Fruit fly (Drosophila melanogaster) whole organism, embryonic: ENCODE results near the gene Tctp.

ENCODE experiments used
- Asciz ChIP-seq: fragments of 200-800 bp; sonication (Bioruptor generic); optimal IDR thresholded peaks from 2 replicates; lab custom pipeline; 2017; ENCODE audit warnings: missing biosample characterization, mild to moderate bottlenecking, missing genetic modification characterization, missing genetic modification reagents
- CG10147 ChIP-seq: fragments of 200-800 bp; sonication (Bioruptor generic); optimal IDR thresholded peaks from 2 replicates; lab custom pipeline; 2019; ENCODE audit warnings: missing biosample characterization, mild to moderate bottlenecking, missing genetic modification characterization, moderate library complexity
- CG10209 ChIP-seq: fragments of 200-800 bp; sonication (Bioruptor generic); optimal IDR thresholded peaks from 3 replicates; lab custom pipeline; 2017; ENCODE audit warnings: missing biosample characterization, mild to moderate bottlenecking, missing genetic modification characterization, missing genetic modification reagents
- CG10274 ChIP-seq: fragments of 200-800 bp; sonication (Bioruptor generic); optimal IDR thresholded peaks from 3 replicates; lab custom pipeline; 2017; ENCODE audit warnings: missing biosample characterization, mild to moderate bottlenecking, missing genetic modification characterization
- CG11247 ChIP-seq: fragments of 200-800 bp; sonication (Bioruptor generic); IDR thresholded peaks from 2 replicates; pipeline ENCODE4 v1.3.6; 2022; ENCODE audit warnings: missing biosample characterization, missing genetic modification characterization
- CG13123 ChIP-seq: fragments of 200-800 bp; sonication (Bioruptor generic); optimal IDR thresholded peaks from 2 replicates; lab custom pipeline; 2016; ENCODE audit warnings: missing biosample characterization, missing genetic modification characterization
- CG15601 ChIP-seq: fragments of 200-800 bp; sonication (Bioruptor generic); optimal IDR thresholded peaks from 3 replicates; lab custom pipeline; 2019; ENCODE audit warnings: missing biosample characterization, mild to moderate bottlenecking, missing genetic modification characterization, moderate library complexity
- CG17186 ChIP-seq: fragments of 200-800 bp; sonication (Bioruptor generic); optimal IDR thresholded peaks from 3 replicates; lab custom pipeline; 2017; ENCODE audit warnings: missing biosample characterization, missing genetic modification reagents, missing genetic modification characterization
- CG18599 ChIP-seq: fragments of 200-800 bp; sonication (Bioruptor generic); optimal IDR thresholded peaks from 3 replicates; lab custom pipeline; 2017; ENCODE audit warnings: missing biosample characterization, missing genetic modification characterization, mild to moderate bottlenecking, moderate library complexity, missing genetic modification reagents
- CG31365 ChIP-seq: fragments of 200-800 bp; sonication (Bioruptor generic); optimal IDR thresholded peaks from 2 replicates; lab custom pipeline; 2018; ENCODE audit warnings: missing biosample characterization, mild to moderate bottlenecking, missing genetic modification characterization
- CG32767 ChIP-seq: fragments of 200-800 bp; sonication (Bioruptor generic); IDR thresholded peaks from 2 replicates; pipeline ENCODE4 v1.3.6; 2022; ENCODE audit warnings: missing biosample characterization, missing genetic modification characterization
- CG4360 ChIP-seq: fragments of 200-800 bp; sonication (Bioruptor generic); IDR thresholded peaks from 2 replicates; pipeline ENCODE4 v1.3.6; 2022; ENCODE audit warnings: missing biosample characterization, missing genetic modification characterization
- CG5953 ChIP-seq: fragments of 200-800 bp; sonication (Bioruptor generic); IDR thresholded peaks from 2 replicates; pipeline ENCODE4 v1.3.6; 2022; ENCODE audit warnings: missing biosample characterization, missing genetic modification characterization
- CG8478 ChIP-seq: fragments of >200 bp; optimal IDR thresholded peaks from 2 replicates; lab custom pipeline; 2018
- CG8924 ChIP-seq: fragments of 200-800 bp; optimal IDR thresholded peaks from 3 replicates; lab custom pipeline; 2019; ENCODE audit warnings: missing biosample characterization, mild to moderate bottlenecking, missing genetic modification characterization, moderate library complexity
- Chrac-16 ChIP-seq: fragments of 200-800 bp; sonication (Bioruptor generic); optimal IDR thresholded peaks from 3 replicates; lab custom pipeline; 2016; ENCODE audit warnings: missing biosample characterization, missing genetic modification characterization
- D ChIP-seq, 2 experiments: fragments of 200-800 bp in 1 of 2; fragments of >200 bp in 1 of 2; sonication (Bioruptor generic) in 1 of 2; optimal IDR thresholded peaks; 2 replicates in 1 of 2; 3 replicates in 1 of 2; lab custom pipeline; 2017; ENCODE audit warnings: mild to moderate bottlenecking in 1 of 2, missing biosample characterization in 1 of 2, missing genetic modification characterization in 1 of 2, missing genetic modification reagents in 1 of 2
- Dad ChIP-seq: fragments of 200-800 bp; sonication (Bioruptor generic); optimal IDR thresholded peaks from 3 replicates; lab custom pipeline; 2016; ENCODE audit warnings: missing biosample characterization, missing genetic modification characterization
- Dfd ChIP-seq, 2 experiments: fragments of >200 bp; optimal IDR thresholded peaks; 2 replicates each; lab custom pipeline; 2017; ENCODE audit warnings: missing biosample characterization in 2 of 2, missing genetic modification characterization in 2 of 2
- Doc3 ChIP-seq: fragments of 200-800 bp; sonication (Bioruptor generic); IDR thresholded peaks from 3 replicates; pipeline ENCODE4 v1.3.6; 2022; ENCODE audit warnings: missing biosample characterization, missing genetic modification characterization; ENCODE audit not compliant: partially characterized antibody
- Elba2 ChIP-seq: fragments of 200-800 bp; sonication (Bioruptor generic); optimal IDR thresholded peaks from 3 replicates; lab custom pipeline; 2016; ENCODE audit warnings: missing biosample characterization, missing genetic modification characterization
- Ets65A ChIP-seq: fragments of 200-800 bp; sonication (Bioruptor generic); peaks from one replicate; lab custom pipeline; 2016; ENCODE audit warnings: missing biosample characterization, missing genetic modification characterization
- HLHmδ ChIP-seq: fragments of 200-800 bp; sonication (Bioruptor generic); optimal IDR thresholded peaks from 2 replicates; lab custom pipeline; 2018; ENCODE audit warnings: missing biosample characterization, mild to moderate bottlenecking, missing genetic modification characterization, moderate library complexity
- Hr39 ChIP-seq: fragments of >200 bp; optimal IDR thresholded peaks from 2 replicates; lab custom pipeline; 2017
- Hsf ChIP-seq: fragments of 200-800 bp; sonication (Bioruptor generic); optimal IDR thresholded peaks from 3 replicates; lab custom pipeline; 2016; ENCODE audit warnings: missing biosample characterization, missing genetic modification characterization
- Lhr ChIP-seq: fragments of 200-800 bp; sonication (Bioruptor generic); optimal IDR thresholded peaks from 3 replicates; lab custom pipeline; 2017; ENCODE audit warnings: mild to moderate bottlenecking, missing biosample characterization, missing genetic modification reagents, missing genetic modification characterization
- Meics ChIP-seq: fragments of 200-800 bp; sonication (Bioruptor generic); optimal IDR thresholded peaks from 2 replicates; lab custom pipeline; 2017; ENCODE audit warnings: missing biosample characterization, mild to moderate bottlenecking, missing genetic modification characterization
- Sry-β ChIP-seq: fragments of 200-800 bp; sonication (Bioruptor generic); optimal IDR thresholded peaks from 2 replicates; lab custom pipeline; 2018; ENCODE audit warnings: missing biosample characterization, mild to moderate bottlenecking, missing genetic modification characterization, moderate library complexity
- TFAM ChIP-seq: fragments of 200-800 bp; sonication (Bioruptor generic); optimal IDR thresholded peaks from 2 replicates; lab custom pipeline; 2017; ENCODE audit warnings: missing biosample characterization, missing genetic modification characterization, inconsistent platforms
- az2 ChIP-seq: fragments of 200-800 bp; sonication (Bioruptor generic); optimal IDR thresholded peaks from 3 replicates; lab custom pipeline; 2016; ENCODE audit warnings: missing biosample characterization, missing genetic modification characterization
- bbx ChIP-seq: fragments of 200-800 bp; sonication (Bioruptor generic); IDR thresholded peaks from 2 replicates; pipeline ENCODE4 v1.3.6; 2022; ENCODE audit warnings: missing biosample characterization, missing genetic modification characterization; ENCODE audit not compliant: partially characterized antibody
- caup ChIP-seq: fragments of 200-800 bp; sonication (Bioruptor generic); optimal IDR thresholded peaks from 3 replicates; lab custom pipeline; 2017; ENCODE audit warnings: missing biosample characterization, mild to moderate bottlenecking, missing genetic modification characterization, moderate library complexity; ENCODE audit not compliant: severe bottlenecking
- crol ChIP-seq: fragments of 200-800 bp; sonication (Bioruptor generic); IDR thresholded peaks from 2 replicates; pipeline ENCODE4 v1.3.6; 2022; ENCODE audit warnings: missing biosample characterization, missing genetic modification characterization
- dysf ChIP-seq: fragments of 200-800 bp; sonication (Bioruptor generic); IDR thresholded peaks from 3 replicates; pipeline ENCODE4 v1.3.6; 2022; ENCODE audit warnings: missing biosample characterization, missing genetic modification characterization
- fd96Cb ChIP-seq: fragments of 200-800 bp; sonication (Bioruptor generic); optimal IDR thresholded peaks from 2 replicates; lab custom pipeline; 2018; ENCODE audit warnings: missing biosample characterization, mild to moderate bottlenecking, missing genetic modification characterization, moderate library complexity
- ftz-f1 ChIP-seq: fragments of 200-800 bp; sonication (Bioruptor generic); optimal IDR thresholded peaks from 2 replicates; lab custom pipeline; 2016; ENCODE audit warnings: missing biosample characterization, missing genetic modification characterization
- hth ChIP-seq: fragments of >200 bp; optimal IDR thresholded peaks from 2 replicates; lab custom pipeline; 2017; ENCODE audit warnings: inconsistent platforms
- mirr ChIP-seq: fragments of 200-800 bp; sonication (Bioruptor generic); optimal IDR thresholded peaks from 3 replicates; lab custom pipeline; 2018; ENCODE audit warnings: missing biosample characterization, mild to moderate bottlenecking, missing genetic modification characterization
- nom ChIP-seq: fragments of 200-800 bp; sonication (Bioruptor generic); optimal IDR thresholded peaks from 2 replicates; lab custom pipeline; 2017; ENCODE audit warnings: missing biosample characterization, missing genetic modification characterization, mild to moderate bottlenecking, moderate library complexity, missing genetic modification reagents
- pho ChIP-seq: fragments of 200-800 bp; sonication (Bioruptor generic); optimal IDR thresholded peaks from 2 replicates; lab custom pipeline; 2016; ENCODE audit warnings: missing biosample characterization, missing genetic modification characterization
- pzg ChIP-seq: fragments of 200-800 bp; sonication (Bioruptor generic); optimal IDR thresholded peaks from 3 replicates; lab custom pipeline; 2018; ENCODE audit warnings: missing biosample characterization, mild to moderate bottlenecking, missing genetic modification characterization, moderate library complexity
- ro ChIP-seq: fragments of 200-800 bp; sonication (Bioruptor generic); IDR thresholded peaks from 2 replicates; pipeline ENCODE4 v1.3.6; 2022; ENCODE audit warnings: missing biosample characterization, missing genetic modification characterization
- scrt ChIP-seq: fragments of 200-800 bp; sonication (Bioruptor generic); optimal IDR thresholded peaks from 2 replicates; lab custom pipeline; 2018; ENCODE audit warnings: missing biosample characterization, mild to moderate bottlenecking, missing genetic modification characterization, moderate library complexity
- sens ChIP-seq: fragments of 200-800 bp; sonication (Bioruptor generic); peaks from one replicate; lab custom pipeline; 2016; ENCODE audit warnings: missing biosample characterization, missing genetic modification characterization
- seq ChIP-seq: fragments of 200-800 bp; sonication (Bioruptor generic); IDR thresholded peaks from 2 replicates; pipeline ENCODE4 v1.3.6; 2022; ENCODE audit warnings: missing biosample characterization, missing genetic modification characterization
- so ChIP-seq: fragments of 200-800 bp; sonication (Bioruptor generic); IDR thresholded peaks from 3 replicates; pipeline ENCODE4 v1.3.6; 2022; ENCODE audit warnings: missing biosample characterization, missing genetic modification characterization
- stc ChIP-seq: fragments of 200-800 bp; sonication (Bioruptor generic); IDR thresholded peaks from 2 replicates; pipeline ENCODE4 v1.3.6; 2022; ENCODE audit warnings: missing biosample characterization, missing genetic modification characterization
- tio ChIP-seq: fragments of 200-800 bp; sonication (Bioruptor generic); optimal IDR thresholded peaks from 2 replicates; lab custom pipeline; 2017; ENCODE audit warnings: missing biosample characterization, missing genetic modification characterization, inconsistent platforms
- tll ChIP-seq, 2 experiments: fragments of 200-800 bp in 1 of 2; fragments of >200 bp in 1 of 2; sonication (Bioruptor generic) in 1 of 2; optimal IDR thresholded peaks; 2 replicates each; lab custom pipeline; 2017 to 2019; ENCODE audit warnings: missing biosample characterization in 2 of 2, missing genetic modification characterization in 2 of 2, mild to moderate bottlenecking in 1 of 2, moderate library complexity in 1 of 2
- tna ChIP-seq: fragments of 200-800 bp; sonication (Bioruptor generic); IDR thresholded peaks from 2 replicates; pipeline ENCODE4 v1.3.6; 2022; ENCODE audit warnings: missing biosample characterization, missing genetic modification characterization; ENCODE audit not compliant: partially characterized antibody

The Tctp gene

dm6 chr3R:11243057-11243740 is 33.2 kb downstream of the Tctp start (continued):
- TF ChIP-seq CG31365 (tag; lab: Kevin White, UChicago) (no peak), ro (no peak), Doc3 (0 out of 3 replicates have a peak, but pooled peaks have one; percentile 17), bbx (GFP tag; lab: Robert Waterston, UW) (no peak), nom (peak; percentile 30), Dfd (GFP tag; optimal IDR thresholded peaks at IDR 0.05; lab: Kevin White, UChicago) (no peak), Lhr (no peak), tna (GFP tag; lab: Robert Waterston, UW) (no peak), Asciz (GFP tag; lab: Kevin White, UChicago) (no peak), az2 (GFP tag; lab: Kevin White, UChicago) (no peak), Ets65A (GFP tag; lab: Kevin White, UChicago) (peak; percentile 71), caup (peak; percentile 22), D (optimal IDR thresholded peaks at IDR 0.05; lab: Kevin White, UChicago) (no peak), D (GFP tag; optimal IDR thresholded peaks at IDR 0.05; lab: Kevin White, UChicago) (no peak), CG8478 (lab: Kevin White, UChicago) (no peak), CG11247 (GFP tag; lab: Robert Waterston, UW) (no peak), CG4360 (no peak), tio (GFP tag; lab: Kevin White, UChicago) (no peak), crol (no peak), CG13123 (GFP tag; lab: Kevin White, UChicago) (no peak), Hsf (no peak), Hr39 (lab: Kevin White, UChicago) (no peak), CG17186 (GFP tag; lab: Kevin White, UChicago) (no peak), seq (GFP tag; lab: Robert Waterston, UW) (no peak), CG32767 (GFP tag; lab: Robert Waterston, UW) (no peak), sens (GFP tag; lab: Kevin White, UChicago) (peak; percentile 88), so (GFP tag; lab: Robert Waterston, UW) (no peak), hth (lab: Kevin White, UChicago) (no peak), pho (GFP tag; lab: Kevin White, UChicago) (no peak), CG15601 (tag; lab: Kevin White, UChicago) (no peak), scrt (GFP tag; lab: Kevin White, UChicago) (no peak), HLHmδ (GFP tag; lab: Kevin White, UChicago) (no peak), Dad (GFP tag; lab: Kevin White, UChicago) (no peak), stc (GFP tag; lab: Robert Waterston, UW) (no peak), ftz-f1 (peak; percentile 17), CG10274 (no peak), tll (GFP tag; optimal IDR thresholded peaks at IDR 0.05; lab: Kevin White, UChicago) (no peak), CG10147 (peak; percentile 45), pzg (GFP tag; lab: Kevin White, UChicago) (no peak), Sry-β (GFP tag; lab: Kevin White, UChicago) (no peak), Elba2 (GFP tag; lab: Kevin White, UChicago) (no peak), dysf (GFP tag; lab: Robert Waterston, UW) (peak; percentile 57; the same call in 2 of the 3 replicates), CG5953 (GFP tag; lab: Robert Waterston, UW) (no peak), Meics (GFP tag; lab: Kevin White, UChicago) (peak; percentile 64), CG8924 (tag; lab: Kevin White, UChicago) (no peak), TFAM (GFP tag; lab: Kevin White, UChicago) (no peak), CG10209 (GFP tag; lab: Kevin White, UChicago) (no peak), mirr (peak; percentile 47), fd96Cb (tag; lab: Kevin White, UChicago) (no peak), Chrac-16 (GFP tag; lab: Kevin White, UChicago) (no peak), CG18599 (GFP tag; lab: Kevin White, UChicago) (peak; percentile 60)
